Fruit fly (Drosophila melanogaster): Measurements from ENCODE around the gene Task6.

DNA sequence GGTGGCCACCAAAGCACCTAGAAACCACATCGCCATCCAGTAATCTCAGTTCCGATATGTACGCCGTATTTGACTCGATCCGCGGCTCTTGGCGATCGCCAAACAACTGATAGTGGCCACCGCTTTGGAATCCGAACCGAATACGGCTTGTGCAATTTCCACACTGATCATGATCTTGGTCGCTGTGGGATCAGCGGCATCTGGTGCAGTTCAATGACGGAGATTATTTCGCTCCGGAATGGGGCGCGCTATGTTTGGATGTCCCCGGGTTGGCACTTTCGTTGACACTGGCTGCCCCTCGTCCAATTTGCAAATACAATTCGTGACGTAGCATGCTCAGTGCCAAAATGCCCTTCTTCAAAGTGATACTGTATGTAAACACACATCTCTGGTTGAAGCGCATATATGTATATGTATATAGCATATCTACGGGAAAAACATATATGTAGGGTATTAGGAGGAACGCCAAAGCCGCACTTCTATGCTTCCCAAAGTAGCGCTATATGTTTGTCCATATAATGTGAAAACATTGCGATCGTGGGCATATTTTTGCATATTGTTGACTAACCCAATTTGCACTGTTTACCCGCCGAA lies 31.0 kb upstream of the Task6 start, which contains the start of gene Adgf-D:
- TF ChIP-seq Dip2 (GFP tag; IDR thresholded peaks at IDR 0.05) (no peak), rib (GFP tag; IDR thresholded peaks at IDR 0.05) (no peak), stwl (tag; optimal IDR thresholded peaks at IDR 0.05) (no peak), dmrt11E (tag; optimal IDR thresholded peaks at IDR 0.05) (no peak), CG32772 (GFP tag; IDR thresholded peaks at IDR 0.05) (no peak)
